Worm (Caenorhabditis elegans): ENCODE measurements around the gene smu-2.
A peak's percentile ranks its signal among the peaks of the same experiment; 100 is the strongest.

Gene smu-2

DNA sequence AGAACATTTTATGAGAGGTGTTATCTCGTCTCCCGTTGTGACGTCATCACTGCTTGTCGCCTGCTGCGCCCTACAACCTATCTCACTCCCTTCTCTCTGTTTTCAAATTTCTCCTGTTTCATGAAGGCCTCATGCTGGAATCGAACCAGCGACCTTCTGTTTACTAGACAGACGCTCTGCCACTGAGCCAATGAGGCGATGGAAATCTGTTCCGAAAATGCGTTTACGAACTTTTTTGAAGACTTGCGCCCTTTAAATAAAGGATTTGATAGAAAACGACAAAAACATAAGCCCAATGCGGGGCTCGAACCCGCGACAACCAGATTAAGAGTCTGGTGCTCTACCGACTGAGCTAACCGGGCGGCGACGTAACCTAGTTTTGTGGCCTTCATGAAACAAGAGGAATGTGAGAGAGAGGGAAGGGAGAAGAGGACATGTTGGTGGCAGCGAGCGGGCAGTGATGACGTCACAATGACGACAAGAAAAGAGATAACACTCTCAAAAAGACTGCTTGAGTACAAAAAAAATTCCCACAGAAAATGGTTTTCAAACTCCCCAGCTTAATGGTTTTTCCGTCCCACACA, 36.8 kb downstream of the smu-2 start, which contains the start of gene clec-126 (continued):
- TF ChIP-seq ceh-82 (tag; optimal IDR thresholded peaks at IDR 0.05) (peak in 2 of 3 experiments; percentile 13 to 37), nhr-77 (tag; optimal IDR thresholded peaks at IDR 0.05) (peak; percentile 69), dpl-1 (GFP tag; optimal IDR thresholded peaks at IDR 0.05) (peak in 2 of 3 experiments; percentile 46 to 49), C16A3.4 (tag; optimal IDR thresholded peaks at IDR 0.05) (peak; percentile 57), blmp-1 (tag; optimal IDR thresholded peaks at IDR 0.05) (peak; percentile 40), fos-1 (tag; optimal IDR thresholded peaks at IDR 0.05) (peak; percentile 53), nhr-71 (tag; optimal IDR thresholded peaks at IDR 0.05) (peak; percentile 81), hlh-17 (GFP tag; optimal IDR thresholded peaks at IDR 0.05; ENCODE audit: borderline replicate concordance) (no peak), aha-1 (tag; optimal IDR thresholded peaks at IDR 0.05) (no peak), sox-4 (tag; optimal IDR thresholded peaks at IDR 0.05) (no peak), grh-1 (GFP tag; IDR thresholded peaks at IDR 0.05) (peak; percentile 7; the same call in 1 of the 2 replicates), sup-37 (GFP tag; optimal IDR thresholded peaks at IDR 0.05) (no peak), efl-1 (optimal IDR thresholded peaks at IDR 0.05) (peak; percentile 38 to 59), efl-1 (GFP tag; optimal IDR thresholded peaks at IDR 0.05 in 1 of 2) (peak; percentile 40 to 93), nhr-84 (tag; optimal IDR thresholded peaks at IDR 0.05) (no peak), mdl-1 (tag; optimal IDR thresholded peaks at IDR 0.05) (peak in 1 of 2 experiments; percentile 50), nhr-47 (tag; optimal IDR thresholded peaks at IDR 0.05) (peak; percentile 83), ceh-88 (GFP tag; IDR thresholded peaks at IDR 0.05) (0 out of 2 replicates have a peak, but pooled peaks have one; percentile 33), elt-2 (tag; optimal IDR thresholded peaks at IDR 0.05) (peak; percentile 65), dsc-1 (tag; optimal IDR thresholded peaks at IDR 0.05) (peak; percentile 62), ceh-90 (tag; optimal IDR thresholded peaks at IDR 0.05) (no peak), unc-62 (GFP tag; optimal IDR thresholded peaks at IDR 0.05) (no peak), lin-35 (GFP tag; optimal IDR thresholded peaks at IDR 0.05) (peak; percentile 30 to 76), nhr-85 (tag) (peak; percentile 82), fkh-10 (GFP tag; optimal IDR thresholded peaks at IDR 0.05) (peak; percentile 10), lin-15B (tag; optimal IDR thresholded peaks at IDR 0.05) (peak; percentile 24), lin-14 (GFP tag; optimal IDR thresholded peaks at IDR 0.05) (peak; percentile 76), tbx-2 (tag; optimal IDR thresholded peaks at IDR 0.05) (peak; percentile 65), pqm-1 (tag; optimal IDR thresholded peaks at IDR 0.05) (no peak), C04F5.9 (tag; optimal IDR thresholded peaks at IDR 0.05) (peak; percentile 29), mab-9 (GFP tag; IDR thresholded peaks at IDR 0.05) (no peak), lir-3 (tag; optimal IDR thresholded peaks at IDR 0.05; ENCODE audit: poor library complexity) (peak; percentile 39), nhr-20 (tag; optimal IDR thresholded peaks at IDR 0.05) (peak; percentile 75), lin-13 (GFP tag; optimal IDR thresholded peaks at IDR 0.05) (peak; percentile 79)

DNA sequence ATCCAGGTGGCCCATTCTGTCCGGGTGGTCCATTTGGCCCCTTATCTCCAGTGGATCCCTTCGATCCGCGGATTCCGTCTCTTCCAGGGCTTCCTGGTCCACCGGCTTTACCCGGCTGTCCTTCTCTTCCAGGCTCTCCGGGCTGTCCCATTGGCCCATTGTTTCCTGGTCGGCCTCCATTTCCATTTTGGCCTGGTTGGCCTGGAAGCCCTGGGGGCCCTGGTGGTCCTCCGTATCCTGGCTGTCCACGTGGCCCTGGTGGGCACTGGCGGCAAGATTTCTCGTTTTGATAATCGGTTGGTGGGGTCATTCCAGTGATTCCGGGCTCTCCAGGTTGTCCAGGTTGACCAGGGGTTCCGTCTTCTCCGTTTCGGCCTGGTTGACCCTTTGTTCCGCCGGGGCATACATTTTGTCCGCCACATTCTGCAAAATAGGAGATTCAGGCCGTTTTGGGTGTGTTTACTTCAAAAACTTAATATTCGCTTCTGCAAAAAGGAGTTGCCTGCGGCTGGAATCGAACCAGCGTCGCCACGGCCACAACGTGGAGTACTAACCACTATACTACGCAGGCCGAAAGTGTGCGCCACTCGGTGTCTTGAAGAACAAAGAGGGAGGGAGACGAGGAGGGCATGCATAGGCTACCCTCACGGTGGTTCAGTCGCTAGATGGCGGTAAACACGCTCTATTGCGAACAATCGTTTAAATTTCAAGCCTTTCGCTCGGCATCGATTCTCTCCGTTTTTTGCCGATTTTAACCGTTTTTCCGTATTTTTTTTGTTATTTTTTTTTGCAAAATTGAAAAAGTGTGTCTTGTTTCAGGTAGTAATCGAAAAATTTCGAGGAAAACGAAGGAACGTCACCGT, 39.0 kb downstream of the smu-2 start, which contains the start of gene W09G10.9:
TSS of gene W09G10.9 (plus strand) at position 813 of the 863 bp plus-strand sequence.
- peak; percentile 10 for TF ChIP-seq unc-130 (tag; optimal IDR thresholded peaks at IDR 0.05)
- TF ChIP-seq ceh-63 (GFP tag; optimal IDR thresholded peaks at IDR 0.05), result no peak
- TF ChIP-seq pax-3 (tag; optimal IDR thresholded peaks at IDR 0.05), result no peak
- TF ChIP-seq sptf-1 (tag; optimal IDR thresholded peaks at IDR 0.05), result no peak
- peak; percentile 23 for TF ChIP-seq elt-2 (tag; optimal IDR thresholded peaks at IDR 0.05)
- peak; percentile 71 for TF ChIP-seq lin-14 (GFP tag; optimal IDR thresholded peaks at IDR 0.05)
- TF ChIP-seq jun-1 (tag; optimal IDR thresholded peaks at IDR 0.05), result peak; percentile 30
- peak; percentile 66 for TF ChIP-seq tbx-2 (tag; optimal IDR thresholded peaks at IDR 0.05)
- peak; percentile 77 for TF ChIP-seq dsc-1 (tag; optimal IDR thresholded peaks at IDR 0.05)
- peak in 1 of 2 experiments; percentile 56 for TF ChIP-seq ztf-11 (tag; optimal IDR thresholded peaks at IDR 0.05)
- no peak for TF ChIP-seq mef-2 (tag; optimal IDR thresholded peaks at IDR 0.05)
- peak; percentile 76 for TF ChIP-seq isw-1 (GFP tag; IDR thresholded peaks at IDR 0.05)
- peak; percentile 80 for TF ChIP-seq nhr-71 (tag; optimal IDR thresholded peaks at IDR 0.05)
- TF ChIP-seq C16A3.4 (tag; optimal IDR thresholded peaks at IDR 0.05), result peak; percentile 41
- no peak for TF ChIP-seq blmp-1 (tag; optimal IDR thresholded peaks at IDR 0.05)
- peak; percentile 52 for TF ChIP-seq lir-3 (tag; optimal IDR thresholded peaks at IDR 0.05; ENCODE audit: poor library complexity)
- TF ChIP-seq fkh-10 (GFP tag; optimal IDR thresholded peaks at IDR 0.05), result peak; percentile 14
- peak; percentile 71 for TF ChIP-seq swsn-7 (tag; optimal IDR thresholded peaks at IDR 0.05)
- no peak for TF ChIP-seq C04F5.9 (tag; optimal IDR thresholded peaks at IDR 0.05)
- TF ChIP-seq fkh-4 (tag; optimal IDR thresholded peaks at IDR 0.05; ENCODE audit: borderline replicate concordance), result no peak
- TF ChIP-seq nhr-12 (tag; optimal IDR thresholded peaks at IDR 0.05), result no peak
- no peak for TF ChIP-seq zag-1 (tag; optimal IDR thresholded peaks at IDR 0.05)
- TF ChIP-seq nhr-85 (tag), result peak; percentile 63
- TF ChIP-seq nhr-90 (tag; optimal IDR thresholded peaks at IDR 0.05; ENCODE audit: poor library complexity), result peak; percentile 60
- peak; percentile 78 for TF ChIP-seq nhr-20 (tag; optimal IDR thresholded peaks at IDR 0.05)
- TF ChIP-seq nhr-11 (tag; optimal IDR thresholded peaks at IDR 0.05), result no peak
